In the genomic region with DNA sequence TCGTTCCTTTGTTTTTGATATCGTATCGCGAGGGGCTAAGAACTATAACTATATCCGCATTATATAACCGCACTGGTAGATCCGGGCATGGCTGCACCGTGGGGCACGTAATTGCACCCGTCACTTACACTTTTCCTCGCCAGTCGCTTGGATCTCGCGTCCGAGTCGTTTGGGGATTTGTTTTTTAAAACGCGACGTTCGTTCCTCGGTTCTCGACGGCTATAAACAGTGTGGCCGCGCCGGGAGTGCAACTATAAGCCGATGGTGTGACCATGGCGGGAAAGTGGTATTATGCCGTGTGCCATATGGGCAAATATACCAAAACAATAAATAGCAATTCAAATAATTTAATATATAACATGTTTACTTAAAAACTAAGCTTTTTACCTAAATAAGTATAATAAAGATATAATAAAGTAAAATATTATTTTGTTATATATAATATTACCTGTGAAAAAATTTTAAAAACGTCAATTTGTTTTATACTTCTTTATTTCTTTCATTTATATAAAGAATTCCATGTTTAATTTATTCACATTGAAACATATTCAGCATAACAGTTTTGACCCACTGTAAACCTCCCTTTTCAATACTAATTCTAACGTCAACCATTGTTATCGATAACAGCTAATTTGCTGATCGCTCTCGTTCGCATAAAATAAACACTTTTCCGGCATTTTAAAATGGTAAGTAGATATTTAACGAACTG, we compare ENCODE assay signal across 1 fruit fly cellular context.
TF ChIP-seq lines count a peak whose summit lies in the region.

TSS of gene Mical (minus strand) at position 232 of the 709 bp plus-strand sequence.
TSS of gene CG3909 (plus strand) at position 607 of the 709 bp plus-strand sequence.

TF ChIP-seq in whole organism, embryonic, 481 proteins besides CTCF, POLR2A, EP300 and RAD21 (continued from another document):
- TF ChIP-seq CG10462 (GFP tag; optimal IDR thresholded peaks at IDR 0.05; lab: Kevin White, UChicago): peak; percentile 59
- TF ChIP-seq esg (GFP tag; conservative IDR thresholded peaks at IDR 0.05; lab: Robert Waterston, UW): peak; percentile 86
- peak; percentile 43; the same call in 1 of the 2 replicates for TF ChIP-seq CG10321 (GFP tag; IDR thresholded peaks at IDR 0.05; lab: Robert Waterston, UW)
- TF ChIP-seq Lim3 (GFP tag; IDR thresholded peaks at IDR 0.05; lab: Robert Waterston, UW): 0 out of 2 replicates have a peak, but pooled peaks have one; percentile 29
- peak; percentile 89 for TF ChIP-seq Dek (tag; optimal IDR thresholded peaks at IDR 0.05; lab: Kevin White, UChicago)
- TF ChIP-seq CG11247 (GFP tag; IDR thresholded peaks at IDR 0.05; lab: Robert Waterston, UW): peak; percentile 91
- TF ChIP-seq Dfd (GFP tag; optimal IDR thresholded peaks at IDR 0.05; lab: Kevin White, UChicago): no peak
- TF ChIP-seq CG3847 (GFP tag; IDR thresholded peaks at IDR 0.05; lab: Robert Waterston, UW): peak; percentile 86
- TF ChIP-seq Dbx (GFP tag; IDR thresholded peaks at IDR 0.05; lab: Robert Waterston, UW): peak; percentile 93
- peak; percentile 14 for TF ChIP-seq lbe (GFP tag; optimal IDR thresholded peaks at IDR 0.05; lab: Kevin White, UChicago)
- TF ChIP-seq ewg (GFP tag; optimal IDR thresholded peaks at IDR 0.05; lab: Kevin White, UChicago): peak; percentile 38
- no peak for TF ChIP-seq h (optimal IDR thresholded peaks at IDR 0.05; lab: Kevin White, UChicago)
- TF ChIP-seq D (optimal IDR thresholded peaks at IDR 0.05; lab: Kevin White, UChicago): no peak
- peak; percentile 59 for TF ChIP-seq D (GFP tag; optimal IDR thresholded peaks at IDR 0.05; lab: Kevin White, UChicago)
- TF ChIP-seq CG7786 (GFP tag; optimal IDR thresholded peaks at IDR 0.05; lab: Kevin White, UChicago): peak; percentile 17
- TF ChIP-seq pnt (GFP tag; optimal IDR thresholded peaks at IDR 0.05; lab: Kevin White, UChicago): peak; percentile 40
- peak; percentile 4 for TF ChIP-seq CG31365 (tag; optimal IDR thresholded peaks at IDR 0.05; lab: Kevin White, UChicago)
- TF ChIP-seq ERR (GFP tag; optimal IDR thresholded peaks at IDR 0.05; lab: Kevin White, UChicago): no peak
- peak; percentile 81 for TF ChIP-seq CG30020 (tag; optimal IDR thresholded peaks at IDR 0.05; lab: Kevin White, UChicago)
- TF ChIP-seq Side (GFP tag; optimal IDR thresholded peaks at IDR 0.05; lab: Kevin White, UChicago): peak; percentile 15
- no peak for TF ChIP-seq mld (GFP tag; IDR thresholded peaks at IDR 0.05; lab: Robert Waterston, UW; ENCODE audit: partially characterized antibody)
- peak; percentile 88 for TF ChIP-seq Ada2b (GFP tag; IDR thresholded peaks at IDR 0.05; lab: Robert Waterston, UW)
- TF ChIP-seq CG9215 (GFP tag; IDR thresholded peaks at IDR 0.05; lab: Robert Waterston, UW): peak; percentile 84
- peak; percentile 86 for TF ChIP-seq CG7556 (GFP tag; optimal IDR thresholded peaks at IDR 0.05; lab: Kevin White, UChicago)
- no peak for TF ChIP-seq Mes4 (GFP tag; optimal IDR thresholded peaks at IDR 0.05; lab: Kevin White, UChicago)
- TF ChIP-seq tin (GFP tag; optimal IDR thresholded peaks at IDR 0.05; lab: Kevin White, UChicago): peak; percentile 75
- no peak for TF ChIP-seq zen2 (GFP tag; IDR thresholded peaks at IDR 0.05; lab: Robert Waterston, UW; ENCODE audit: partially characterized antibody)
